Worm (Caenorhabditis elegans) whole organism, young adult: ENCODE measurements around the gene F18G5.6.

ENCODE experiments used
- B0336.3 ChIP-seq: fragments of 200-800 bp; sonication (Bioruptor generic); IDR thresholded peaks from 2 replicates; pipeline ENCODE4 v1.3.6; 2022; ENCODE audit warnings: missing genetic modification characterization, missing compliant biosample characterization
- C06A6.2 ChIP-seq: fragments of 200-800 bp; sonication (Bioruptor generic); conservative IDR thresholded peaks from 2 replicates; pipeline ENCODE4 v1.3.6; 2022; ENCODE audit warnings: missing genetic modification characterization, missing compliant biosample characterization
- C17E4.6 ChIP-seq: fragments of 200-800 bp; sonication (Bioruptor generic); IDR thresholded peaks from 2 replicates; pipeline ENCODE4 v1.3.6; 2022; ENCODE audit warnings: missing genetic modification reagents, missing genetic modification characterization, missing compliant biosample characterization
- D2030.7 ChIP-seq: fragments of 200-800 bp; sonication (Bioruptor generic); IDR thresholded peaks from 2 replicates; pipeline ENCODE4 v1.3.6; 2022; ENCODE audit warnings: missing genetic modification reagents, missing genetic modification characterization, missing compliant biosample characterization
- F39B2.1 ChIP-seq: fragments of 200-800 bp; sonication (Bioruptor generic); IDR thresholded peaks from 2 replicates; pipeline ENCODE4 v1.3.6; 2022; ENCODE audit warnings: missing genetic modification reagents, missing genetic modification characterization, missing compliant biosample characterization
- F49E8.2 ChIP-seq: sonication (generic microtip); optimal IDR thresholded peaks from 3 replicates; lab custom pipeline; 2017; ENCODE audit warnings: missing genetic modification characterization, mild to moderate bottlenecking, missing compliant biosample characterization, antibody characterized with exemption, moderate library complexity; ENCODE audit not compliant: insufficient read depth
- F55B11.4 ChIP-seq: sonication (generic microtip); optimal IDR thresholded peaks from 2 replicates; lab custom pipeline; 2016; ENCODE audit warnings: missing compliant biosample characterization, missing genetic modification characterization, borderline replicate concordance; ENCODE audit not compliant: insufficient read depth
- K11D2.4 ChIP-seq: fragments of 200-800 bp; sonication (Bioruptor generic); IDR thresholded peaks from 2 replicates; pipeline ENCODE4 v1.3.6; 2022; ENCODE audit warnings: missing genetic modification reagents, missing genetic modification characterization, missing compliant biosample characterization
- T07F8.4 ChIP-seq: sonication (generic microtip); optimal IDR thresholded peaks from 2 replicates; lab custom pipeline; 2016; ENCODE audit warnings: mild to moderate bottlenecking, missing genetic modification characterization, moderate library complexity, missing compliant biosample characterization
- T26A5.8 ChIP-seq: sonication (generic microtip); optimal IDR thresholded peaks from 2 replicates; lab custom pipeline; 2016; ENCODE audit warnings: missing genetic modification characterization, missing compliant biosample characterization
- akir-1 ChIP-seq: fragments of 200-800 bp; sonication (Bioruptor generic); optimal IDR thresholded peaks from 2 replicates; lab custom pipeline; 2018; ENCODE audit warnings: mild to moderate bottlenecking, missing genetic modification characterization, moderate library complexity, missing compliant biosample characterization
- atf-7 ChIP-seq: sonication (generic microtip); optimal IDR thresholded peaks from 2 replicates; lab custom pipeline; 2017; ENCODE audit warnings: mild to moderate bottlenecking, missing genetic modification characterization, missing compliant biosample characterization
- athp-1 ChIP-seq: sonication (generic microtip); optimal IDR thresholded peaks from 2 replicates; lab custom pipeline; 2017; ENCODE audit warnings: mild to moderate bottlenecking, missing genetic modification characterization, missing compliant biosample characterization
- bed-2 ChIP-seq: fragments of 200-800 bp; sonication (Bioruptor generic); IDR thresholded peaks from 2 replicates; pipeline ENCODE4 v1.3.6; 2022; ENCODE audit warnings: missing genetic modification reagents, missing genetic modification characterization, missing compliant biosample characterization
- cebp-1 ChIP-seq, 2 experiments: fragments of 200-800 bp in 1 of 2; sonication (Bioruptor generic) in 1 of 2; sonication (generic microtip) in 1 of 2; IDR thresholded peaks in 1 of 2; optimal IDR thresholded peaks in 1 of 2; 2 replicates each; pipeline versions ENCODE4 v1.3.6 to Lab custom; 2017 to 2022; ENCODE audit warnings: missing compliant biosample characterization in 2 of 2, missing genetic modification characterization in 2 of 2, mild to moderate bottlenecking in 1 of 2, missing genetic modification reagents in 1 of 2, moderate library complexity in 1 of 2
- ceh-27 ChIP-seq: fragments of 200-800 bp; sonication (Bioruptor generic); optimal IDR thresholded peaks from 2 replicates; lab custom pipeline; 2018; ENCODE audit warnings: mild to moderate bottlenecking, missing genetic modification characterization, moderate library complexity, missing compliant biosample characterization
- efl-1 ChIP-seq: fragments of 150-350 bp; optimal IDR thresholded peaks from 2 replicates; lab custom pipeline; 2014; ENCODE audit warnings: missing biosample characterization, missing genetic modification reagents, missing genetic modification characterization
- fkh-3 ChIP-seq: sonication (generic microtip); optimal IDR thresholded peaks from 2 replicates; lab custom pipeline; 2016; ENCODE audit warnings: mild to moderate bottlenecking, missing genetic modification characterization, missing compliant biosample characterization
- gei-17 ChIP-seq: fragments of 200-800 bp; sonication (Bioruptor generic); optimal IDR thresholded peaks from 2 replicates; lab custom pipeline; 2018; ENCODE audit warnings: mild to moderate bottlenecking, missing genetic modification characterization, missing compliant biosample characterization
- hlh-26 ChIP-seq: fragments of 200-800 bp; sonication (Bioruptor generic); conservative IDR thresholded peaks from 2 replicates; pipeline ENCODE4 v1.3.6; 2022; ENCODE audit warnings: missing genetic modification reagents, missing genetic modification characterization, missing compliant biosample characterization
- hmg-20 ChIP-seq: fragments of 200-800 bp; sonication (Bioruptor generic); IDR thresholded peaks from 2 replicates; pipeline ENCODE4 v1.3.6; 2022; ENCODE audit warnings: missing genetic modification reagents, missing genetic modification characterization, missing compliant biosample characterization
- lag-1 ChIP-seq: fragments of 200-800 bp; sonication (Bioruptor generic); IDR thresholded peaks from 2 replicates; pipeline ENCODE4 v1.3.6; 2022; ENCODE audit warnings: missing genetic modification reagents, missing genetic modification characterization, missing compliant biosample characterization
- lin-26 ChIP-seq: fragments of 200-800 bp; sonication (Bioruptor generic); IDR thresholded peaks from 2 replicates; pipeline ENCODE4 v1.3.6; 2022; ENCODE audit warnings: missing genetic modification reagents, missing genetic modification characterization, missing compliant biosample characterization
- lin-40 ChIP-seq: sonication (generic microtip); optimal IDR thresholded peaks from 2 replicates; lab custom pipeline; 2016; ENCODE audit warnings: missing genetic modification characterization, mild to moderate bottlenecking, missing compliant biosample characterization, missing genotype, missing genetic modification reagents
- lin-54 ChIP-seq: fragments of 200-800 bp; sonication (Bioruptor generic); optimal IDR thresholded peaks from 2 replicates; lab custom pipeline; 2018; ENCODE audit warnings: mild to moderate bottlenecking, missing genetic modification characterization, missing compliant biosample characterization
- mes-4 ChIP-seq: sonication (generic microtip); optimal IDR thresholded peaks from 2 replicates; lab custom pipeline; 2016; ENCODE audit warnings: missing genotype, missing genetic modification characterization, missing compliant biosample characterization
- mxl-1 ChIP-seq: sonication (generic microtip); optimal IDR thresholded peaks from 2 replicates; lab custom pipeline; 2016; ENCODE audit warnings: missing genetic modification characterization, missing compliant biosample characterization
- nhr-179 ChIP-seq: sonication (generic microtip); optimal IDR thresholded peaks from 2 replicates; lab custom pipeline; 2016; ENCODE audit warnings: mild to moderate bottlenecking, missing genetic modification characterization, missing compliant biosample characterization
- rpc-1 ChIP-seq, 2 experiments: fragments of 150-350 bp in 1 of 2; sonication (generic microtip) in 1 of 2; optimal IDR thresholded peaks; 2 replicates each; lab custom pipeline; 2014 to 2018; ENCODE audit warnings: missing biosample characterization in 1 of 2, missing genetic modification characterization in 1 of 2, missing genetic modification reagents in 1 of 2, missing genotype in 1 of 2
- snpc-1.3 ChIP-seq: sonication (generic microtip); optimal IDR thresholded peaks from 2 replicates; lab custom pipeline; 2017; ENCODE audit warnings: missing genetic modification characterization, mild to moderate bottlenecking, missing compliant biosample characterization, antibody characterized with exemption, moderate library complexity, missing genotype, missing genetic modification reagents; ENCODE audit not compliant: insufficient read depth
- sptf-2 ChIP-seq: fragments of 200-800 bp; sonication (Bioruptor generic); optimal IDR thresholded peaks from 2 replicates; lab custom pipeline; 2018; ENCODE audit warnings: mild to moderate bottlenecking, missing genetic modification characterization, missing compliant biosample characterization
- tbx-9 ChIP-seq: sonication (generic microtip); optimal IDR thresholded peaks from 2 replicates; lab custom pipeline; 2016; ENCODE audit warnings: borderline replicate concordance, missing genetic modification characterization, inconsistent platforms, missing compliant biosample characterization
- xnd-1 ChIP-seq: sonication (generic microtip); optimal IDR thresholded peaks from 2 replicates; lab custom pipeline; 2016; ENCODE audit warnings: missing genotype, missing genetic modification reagents, missing genetic modification characterization, missing compliant biosample characterization
- ztf-18 ChIP-seq: sonication (generic microtip); optimal IDR thresholded peaks from 2 replicates; lab custom pipeline; 2016; ENCODE audit warnings: missing genotype, mild to moderate bottlenecking, missing genetic modification characterization, missing compliant biosample characterization
- ztf-25 ChIP-seq: fragments of 200-800 bp; sonication (Bioruptor generic); IDR thresholded peaks from 2 replicates; pipeline ENCODE4 v1.3.6; 2022; ENCODE audit warnings: missing genetic modification reagents, missing genetic modification characterization, missing compliant biosample characterization

The F18G5.6 gene

ce11 chrX:9300379-9300778 lies 36.2 kb upstream of the F18G5.6 start:
- no peak for TF ChIP-seq ztf-18 (tag; lab: Kevin White, UChicago)
- TF ChIP-seq mes-4 (tag; lab: Kevin White, UChicago): no peak
- TF ChIP-seq xnd-1 (tag; lab: Kevin White, UChicago): no peak
- no peak for TF ChIP-seq F49E8.2 (tag; lab: Kevin White, UChicago)
- no peak for TF ChIP-seq T26A5.8 (tag; lab: Kevin White, UChicago)
- no peak for TF ChIP-seq fkh-3 (tag; lab: Kevin White, UChicago)
- no peak for TF ChIP-seq lag-1 (GFP tag; lab: Robert Waterston, UW)
- no peak for TF ChIP-seq ztf-25 (GFP tag; lab: Robert Waterston, UW)
- no peak for TF ChIP-seq T07F8.4
- no peak for TF ChIP-seq lin-26 (GFP tag; lab: Robert Waterston, UW)
- TF ChIP-seq gei-17 (GFP tag; lab: Kevin White, UChicago): no peak
- TF ChIP-seq D2030.7 (GFP tag; lab: Robert Waterston, UW): no peak
- TF ChIP-seq snpc-1.3: no peak
- TF ChIP-seq tbx-9 (tag; lab: Kevin White, UChicago): no peak
- no peak for TF ChIP-seq C06A6.2
- no peak for TF ChIP-seq B0336.3 (GFP tag; lab: Robert Waterston, UW)
- TF ChIP-seq athp-1: no peak
- TF ChIP-seq efl-1 (GFP tag; lab: Kevin White, UChicago): no peak

- no peak for TF ChIP-seq nhr-179
- no peak for TF ChIP-seq lin-40 (tag; lab: Kevin White, UChicago)
- TF ChIP-seq hmg-20 (GFP tag; lab: Robert Waterston, UW): no peak
- TF ChIP-seq K11D2.4 (GFP tag; lab: Robert Waterston, UW): no peak
- TF ChIP-seq lag-1 (GFP tag; lab: Robert Waterston, UW): no peak
- TF ChIP-seq lin-54 (GFP tag; lab: Kevin White, UChicago): no peak
- no peak for TF ChIP-seq mxl-1 (tag; lab: Kevin White, UChicago)
- TF ChIP-seq C06A6.2: no peak
- TF ChIP-seq sptf-2 (GFP tag; lab: Kevin White, UChicago): no peak
- TF ChIP-seq akir-1 (GFP tag; lab: Kevin White, UChicago): no peak
- TF ChIP-seq mes-4 (tag; lab: Kevin White, UChicago): no peak
- no peak for TF ChIP-seq F55B11.4 (tag; lab: Kevin White, UChicago)
- TF ChIP-seq lin-26 (GFP tag; lab: Robert Waterston, UW): no peak
- no peak for TF ChIP-seq C17E4.6 (GFP tag; lab: Robert Waterston, UW)
- no peak for TF ChIP-seq fkh-3 (tag; lab: Kevin White, UChicago)
Observed at ce11 chrX:9298846-9299245, 34.7 kb upstream of the F18G5.6 start, which contains the start of gene B0416.2. TSS of gene B0416.2 (plus strand) at chrX:9299146.

ce11 chrX:9297834-9298233 lies 33.7 kb upstream of the F18G5.6 start, which contains the start of gene B0416.7:
TSS of gene B0416.7 (minus strand) at chrX:9297934.
- TF ChIP-seq ceh-27 (GFP tag; lab: Kevin White, UChicago): peak; percentile 16
- TF ChIP-seq bed-2 (GFP tag; lab: Robert Waterston, UW): no peak
- TF ChIP-seq hlh-26 (GFP tag; lab: Robert Waterston, UW): no peak
- TF ChIP-seq F39B2.1: no peak

ce11 chrX:9296591-9296990 lies 32.5 kb upstream of the F18G5.6 start, which contains the start of gene gly-13:
TSS of gene gly-13 (minus strand) at chrX:9296622.
- TF ChIP-seq rpc-1 (optimal IDR thresholded peaks at IDR 0.05; lab: Kevin White, UChicago): peak; percentile 17
- TF ChIP-seq rpc-1 (tag; optimal IDR thresholded peaks at IDR 0.05; lab: Kevin White, UChicago): no peak
- no peak for TF ChIP-seq gei-17 (GFP tag; lab: Kevin White, UChicago)
- no peak for TF ChIP-seq cebp-1 (GFP tag; IDR thresholded peaks at IDR 0.05; lab: Robert Waterston, UW)
- TF ChIP-seq cebp-1 (tag; optimal IDR thresholded peaks at IDR 0.05; lab: Kevin White, UChicago): peak; percentile 20
- peak; percentile 3 for TF ChIP-seq lin-40 (tag; lab: Kevin White, UChicago)
- no peak for TF ChIP-seq atf-7
